ENCODE assay signal across 1 fruit fly cellular context in the genomic region with DNA sequence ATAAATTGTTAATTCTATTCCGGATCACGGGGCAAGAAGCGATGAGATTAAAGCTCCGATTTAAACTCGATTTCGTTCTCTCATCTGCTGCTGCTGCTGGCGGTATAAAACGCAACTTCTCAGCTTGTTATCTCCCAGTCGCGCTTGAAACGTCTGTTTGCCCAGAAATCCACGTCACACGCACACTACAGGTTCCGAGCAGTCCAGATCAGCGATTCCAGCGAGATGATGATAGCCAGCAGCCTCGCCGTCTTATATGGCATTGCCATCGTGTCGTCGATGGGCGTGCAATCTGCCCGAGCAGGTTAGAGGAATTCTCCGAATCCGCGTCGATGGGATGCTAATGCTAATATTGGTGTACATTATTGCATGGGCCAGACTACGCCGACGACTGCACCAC.
A peak's percentile ranks its signal among the peaks of the same experiment; 100 is the strongest.
TF ChIP-seq lines count a peak whose summit lies in the region.

A gene (plus strand): TSS at position 135 of the 400 bp plus-strand sequence.

TF ChIP-seq in whole organism, embryonic, 481 proteins besides CTCF, POLR2A, EP300 and RAD21 (continued from another document):
- TF ChIP-seq CG34376 (GFP tag; optimal IDR thresholded peaks at IDR 0.05; lab: Kevin White, UChicago) (peak; percentile 35), gsb-n (tag; optimal IDR thresholded peaks at IDR 0.05; lab: Kevin White, UChicago) (no peak), CG13287 (GFP tag; IDR thresholded peaks at IDR 0.05; lab: Robert Waterston, UW; ENCODE audit: partially characterized antibody) (peak; percentile 36; the same call in 1 of the 2 replicates), Jarid2 (GFP tag; optimal IDR thresholded peaks at IDR 0.05; lab: Kevin White, UChicago) (peak; percentile 53), psq (GFP tag; optimal IDR thresholded peaks at IDR 0.05; lab: Kevin White, UChicago) (no peak)
